Worm (Caenorhabditis elegans): ENCODE data around the gene lron-4.
A peak's percentile ranks its signal among the peaks of the same experiment; 100 is the strongest.

lron-4 gene

DNA sequence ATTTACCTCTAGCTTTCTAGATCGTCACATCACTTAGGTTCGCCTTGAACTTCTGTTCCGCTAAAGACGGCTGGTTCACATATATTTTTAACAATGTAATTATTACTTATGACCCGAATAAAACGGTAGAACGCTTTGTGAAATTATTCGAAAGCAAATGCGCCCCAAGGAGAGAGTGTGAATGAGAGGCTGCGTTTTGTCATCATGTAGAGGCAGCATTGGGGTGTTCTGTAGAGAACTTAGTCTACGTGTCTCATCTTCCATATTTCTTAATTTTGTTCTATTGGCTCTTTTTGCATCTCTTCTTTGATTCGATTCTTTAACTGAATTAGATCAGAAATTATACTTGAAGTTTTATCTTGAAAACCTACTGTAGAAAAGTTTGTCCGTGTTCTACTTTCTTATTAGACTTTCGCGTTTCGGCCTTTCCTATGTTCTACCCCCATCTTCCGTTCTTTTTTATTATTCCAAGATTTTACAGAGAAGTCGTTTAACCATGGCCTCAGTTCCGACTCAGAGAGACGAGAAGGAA lies 26.1 kb upstream of the lron-4 start, which contains the start of gene cdc-48.2:
Gene cdc-48.2 (plus strand): TSS at position 482 of the 532 bp plus-strand sequence.
- TF ChIP-seq tra-1 (GFP tag; IDR thresholded peaks at IDR 0.05) (no peak), ceh-32 (tag; optimal IDR thresholded peaks at IDR 0.05; ENCODE audit: poor library complexity) (no peak), spr-1 (tag; optimal IDR thresholded peaks at IDR 0.05) (no peak), arid-1 (GFP tag; conservative IDR thresholded peaks at IDR 0.05) (no peak), ctbp-1 (GFP tag; IDR thresholded peaks at IDR 0.05) (0 out of 2 replicates have a peak, but pooled peaks have one; percentile 28), F44E2.7 (GFP tag; IDR thresholded peaks at IDR 0.05) (no peak), nhr-25 (tag; optimal IDR thresholded peaks at IDR 0.05; ENCODE audit: borderline replicate concordance, insufficient read depth) (no peak), Y5F2A.4 (GFP tag; optimal IDR thresholded peaks at IDR 0.05) (no peak), F26F4.8 (GFP tag; conservative IDR thresholded peaks at IDR 0.05) (no peak), lin-15B (tag; optimal IDR thresholded peaks at IDR 0.05) (no peak), unc-39 (tag; optimal IDR thresholded peaks at IDR 0.05) (no peak), mes-2 (tag; optimal IDR thresholded peaks at IDR 0.05; ENCODE audit: poor library complexity, severe bottlenecking) (peak; percentile 35), F49E8.2 (tag; optimal IDR thresholded peaks at IDR 0.05; ENCODE audit: borderline replicate concordance) (no peak), zfp-2 (tag; optimal IDR thresholded peaks at IDR 0.05) (no peak), dmd-9 (GFP tag; IDR thresholded peaks at IDR 0.05) (no peak), mxl-3 (GFP tag; optimal IDR thresholded peaks at IDR 0.05) (peak; percentile 7), ceh-20 (GFP tag; IDR thresholded peaks at IDR 0.05) (no peak), zip-11 (GFP tag; IDR thresholded peaks at IDR 0.05) (no peak), madf-9 (GFP tag; conservative IDR thresholded peaks at IDR 0.05) (no peak), ztf-11 (tag; optimal IDR thresholded peaks at IDR 0.05) (no peak), snpc-1.2 (GFP tag; IDR thresholded peaks at IDR 0.05) (no peak), sdz-12 (GFP tag; optimal IDR thresholded peaks at IDR 0.05) (no peak), lsy-2 (tag; optimal IDR thresholded peaks at IDR 0.05) (peak in 1 of 2 experiments; percentile 62), lin-38 (GFP tag; IDR thresholded peaks at IDR 0.05) (peak; percentile 48), T26A8.4 (GFP tag; IDR thresholded peaks at IDR 0.05) (no peak)

ce11 chrII:8137379-8137778 lies 25.4 kb upstream of the lron-4 start:
- TF ChIP-seq unc-130 (GFP tag; optimal IDR thresholded peaks at IDR 0.05) (peak; percentile 32), ZK337.2 (GFP tag; IDR thresholded peaks at IDR 0.05) (no peak), php-3 (GFP tag; IDR thresholded peaks at IDR 0.05) (no peak), dpl-1 (GFP tag; optimal IDR thresholded peaks at IDR 0.05) (peak; percentile 41), nhr-76 (tag; optimal IDR thresholded peaks at IDR 0.05) (no peak), spr-1 (tag; optimal IDR thresholded peaks at IDR 0.05) (no peak), Y105C5A.15 (GFP tag; IDR thresholded peaks at IDR 0.05) (no peak), unc-39 (tag; optimal IDR thresholded peaks at IDR 0.05) (no peak), hmg-1.1 (GFP tag; IDR thresholded peaks at IDR 0.05) (peak; percentile 44; the same call in 1 of the 2 replicates), aha-1 (tag) (peak; percentile 41), egl-27 (tag; optimal IDR thresholded peaks at IDR 0.05) (no peak), lsy-2 (tag; optimal IDR thresholded peaks at IDR 0.05) (peak in 1 of 2 experiments; percentile 59), hif-1 (tag; optimal IDR thresholded peaks at IDR 0.05) (peak in 1 of 2 experiments; percentile 67), F49E8.2 (tag; optimal IDR thresholded peaks at IDR 0.05; ENCODE audit: borderline replicate concordance) (no peak), nhr-41 (GFP tag; IDR thresholded peaks at IDR 0.05) (no peak), duxl-1 (tag; optimal IDR thresholded peaks at IDR 0.05; ENCODE audit: poor library complexity) (no peak), nhr-111 (GFP tag; optimal IDR thresholded peaks at IDR 0.05) (no peak), lin-15B (tag; optimal IDR thresholded peaks at IDR 0.05) (no peak), lin-38 (GFP tag; IDR thresholded peaks at IDR 0.05) (peak; percentile 74), cey-2 (tag; optimal IDR thresholded peaks at IDR 0.05; ENCODE audit: borderline replicate concordance, insufficient read depth) (no peak), aly-2 (tag; optimal IDR thresholded peaks at IDR 0.05) (no peak), Y48G9A.11 (GFP tag; IDR thresholded peaks at IDR 0.05) (no peak), lin-13 (GFP tag; optimal IDR thresholded peaks at IDR 0.05) (no peak), lir-3 (tag; optimal IDR thresholded peaks at IDR 0.05) (no peak), Y75B8A.6 (GFP tag; IDR thresholded peaks at IDR 0.05) (no peak), mes-2 (tag; optimal IDR thresholded peaks at IDR 0.05; ENCODE audit: poor library complexity, severe bottlenecking) (peak; percentile 43), ama-1 (optimal IDR thresholded peaks at IDR 0.05) (no peak), jun-1 (tag; optimal IDR thresholded peaks at IDR 0.05) (no peak), unc-62 (GFP tag; optimal IDR thresholded peaks at IDR 0.05 in 1 of 2) (no peak), unc-62 (tag; optimal IDR thresholded peaks at IDR 0.05) (no peak), ces-1 (GFP tag; optimal IDR thresholded peaks at IDR 0.05) (no peak)
